Fruit fly (Drosophila melanogaster) Kc167 (cell line): Measurements from ENCODE around the gene Rgl.

Experiments used
- Sin3A ChIP-seq: fragments of >200 bp; optimal IDR thresholded peaks from 2 replicates; lab custom pipeline; 2018; ENCODE audit warnings: missing external identifiers
- h ChIP-seq: fragments of >200 bp; optimal IDR thresholded peaks from 3 replicates; lab custom pipeline; 2018; ENCODE audit warnings: missing external identifiers
- insv ChIP-seq: fragments of >200 bp; optimal IDR thresholded peaks from 3 replicates; lab custom pipeline; 2018; ENCODE audit warnings: missing external identifiers
- psq ChIP-seq: fragments of >200 bp; optimal IDR thresholded peaks from 2 replicates; lab custom pipeline; 2017; ENCODE audit warnings: missing external identifiers
- ttk ChIP-seq: sonication (Bioruptor generic); optimal IDR thresholded peaks from 2 replicates; lab custom pipeline; 2017; ENCODE audit warnings: missing external identifiers

DNA sequence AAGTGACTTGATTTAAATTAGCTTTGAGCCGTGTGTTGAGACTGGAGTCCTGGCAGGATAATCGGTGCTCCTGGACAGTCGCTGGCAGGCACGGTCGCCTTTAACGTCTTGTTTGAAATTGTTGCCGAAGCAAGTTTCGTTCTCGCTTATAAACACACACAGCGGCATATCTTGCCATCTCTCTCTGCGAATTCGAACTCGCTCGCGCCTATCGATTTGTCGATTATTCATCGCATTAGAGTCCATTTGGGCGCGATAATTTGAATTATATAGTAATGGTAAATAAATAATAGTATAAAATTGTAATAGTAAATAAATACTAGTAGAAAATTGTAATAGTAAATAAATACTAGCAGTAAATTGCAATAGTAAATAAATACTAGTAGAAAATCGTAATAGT is 58.4 kb downstream of the Rgl start, which contains the start of gene CG8745:
- TF ChIP-seq Sin3A (lab: Kevin White, UChicago) = no peak
- no peak for TF ChIP-seq psq (lab: Kevin White, UChicago)
- TF ChIP-seq insv (lab: Kevin White, UChicago) = no peak
- no peak for TF ChIP-seq h
- no peak for TF ChIP-seq ttk
